Worm (Caenorhabditis elegans) whole organism, mixed stage, embryonic: ENCODE data around the gene srh-139.

Source experiments
- M03D4.4 ChIP-seq: sonication (generic microtip); optimal IDR thresholded peaks from 2 replicates; lab custom pipeline; 2017; ENCODE audit warnings: mild to moderate bottlenecking, missing genetic modification characterization, missing compliant biosample characterization
- ceh-39 ChIP-seq: fragments of 150-350 bp; optimal IDR thresholded peaks from 2 replicates; lab custom pipeline; 2014; ENCODE audit warnings: missing biosample characterization, missing genetic modification characterization
- elt-1 ChIP-seq: sonication (generic microtip); optimal IDR thresholded peaks from 2 replicates; lab custom pipeline; 2017; ENCODE audit warnings: missing genetic modification characterization, mild to moderate bottlenecking, missing compliant biosample characterization, antibody characterized with exemption, moderate library complexity, borderline replicate concordance; ENCODE audit not compliant: insufficient read depth
- flh-1 ChIP-seq: fragments of 200-800 bp; sonication (Bioruptor generic); optimal IDR thresholded peaks from 2 replicates; lab custom pipeline; 2018; ENCODE audit warnings: mild to moderate bottlenecking, missing genetic modification characterization, moderate library complexity, missing compliant biosample characterization
- lsy-2 ChIP-seq: fragments of 150-350 bp; optimal IDR thresholded peaks from 2 replicates; lab custom pipeline; 2014; ENCODE audit warnings: missing biosample characterization, missing genetic modification characterization
- mab-5 ChIP-seq: fragments of 150-350 bp; optimal IDR thresholded peaks from 2 replicates; lab custom pipeline; 2014; ENCODE audit warnings: missing biosample characterization, missing genetic modification characterization
- mep-1 ChIP-seq: fragments of 150-350 bp; optimal IDR thresholded peaks from 2 replicates; lab custom pipeline; 2017; ENCODE audit warnings: missing biosample characterization, missing genetic modification reagents, missing genetic modification characterization, inconsistent platforms
- nhr-12 ChIP-seq: fragments of 150-350 bp; optimal IDR thresholded peaks from 2 replicates; lab custom pipeline; 2014; ENCODE audit warnings: missing biosample characterization, missing genetic modification characterization
- nhr-237 ChIP-seq: fragments of 150-350 bp; optimal IDR thresholded peaks from 2 replicates; lab custom pipeline; 2014; ENCODE audit warnings: missing biosample characterization, missing genetic modification characterization
- nhr-76 ChIP-seq: sonication (generic microtip); optimal IDR thresholded peaks from 2 replicates; lab custom pipeline; 2017; ENCODE audit warnings: missing biosample characterization, missing genetic modification characterization
- pha-4 ChIP-seq: fragments of 150-350 bp; optimal IDR thresholded peaks from 2 replicates; lab custom pipeline; 2018; ENCODE audit warnings: missing biosample characterization, missing genetic modification reagents, missing genetic modification characterization
- snpc-4 ChIP-seq: fragments of 150-350 bp; optimal IDR thresholded peaks from 2 replicates; lab custom pipeline; 2014; ENCODE audit warnings: missing biosample characterization, missing genetic modification characterization
- unc-62 ChIP-seq: fragments of 150-350 bp; optimal IDR thresholded peaks from 2 replicates; lab custom pipeline; 2014; ENCODE audit warnings: missing biosample characterization, missing genetic modification reagents, missing genetic modification characterization
- ztf-11 ChIP-seq: fragments of 150-350 bp; optimal IDR thresholded peaks from 2 replicates; lab custom pipeline; 2014; ENCODE audit warnings: missing biosample characterization, missing genetic modification characterization

- TF ChIP-seq ztf-11 (tag; lab: Kevin White, UChicago) (no peak), nhr-76 (tag; lab: Kevin White, UChicago) (no peak), unc-62 (GFP tag; lab: Kevin White, UChicago) (no peak), nhr-237 (tag; lab: Kevin White, UChicago) (no peak), elt-1 (tag; lab: Kevin White, UChicago) (no peak), M03D4.4 (tag; lab: Kevin White, UChicago) (no peak), snpc-4 (no peak), ceh-39 (tag; lab: Kevin White, UChicago) (no peak), flh-1 (GFP tag; lab: Kevin White, UChicago) (no peak), nhr-12 (tag; lab: Kevin White, UChicago) (no peak), mep-1 (tag; lab: Kevin White, UChicago) (no peak), lsy-2 (tag; lab: Kevin White, UChicago) (no peak), pha-4 (tag; lab: Kevin White, UChicago) (no peak), mab-5 (no peak)
These were observed 40.2 kb upstream of the srh-139 start, which contains the start of gene srh-141 for ce11 chrV:16443626-16444025.
